Worm (Caenorhabditis elegans) whole organism, L2 larva: ENCODE results near the gene cyp-14A1.
A peak's percentile ranks its signal among the peaks of the same experiment; 100 is the strongest.

Experiments used
- C34F6.9 ChIP-seq: fragments of 150-350 bp; optimal IDR thresholded peaks from 2 replicates; lab custom pipeline; 2014; ENCODE audit warnings: missing biosample characterization, missing genetic modification characterization
- F13H6.1 ChIP-seq: sonication (generic microtip); optimal IDR thresholded peaks from 2 replicates; lab custom pipeline; 2016; ENCODE audit warnings: missing genetic modification characterization, missing compliant biosample characterization
- alr-1 ChIP-seq: fragments of 150-350 bp; optimal IDR thresholded peaks from 2 replicates; lab custom pipeline; 2014; ENCODE audit warnings: missing biosample characterization, missing genetic modification characterization
- aly-2 ChIP-seq: fragments of 150-350 bp; optimal IDR thresholded peaks from 2 replicates; lab custom pipeline; 2014; ENCODE audit warnings: missing biosample characterization, missing genetic modification characterization
- ama-1 ChIP-seq: fragments of 150-350 bp; optimal IDR thresholded peaks from 2 replicates; lab custom pipeline; 2018; ENCODE audit warnings: inconsistent platforms
- blmp-1 ChIP-seq: sonication (generic microtip); optimal IDR thresholded peaks from 2 replicates; lab custom pipeline; 2017; ENCODE audit warnings: missing genetic modification characterization, mild to moderate bottlenecking, missing compliant biosample characterization, antibody characterized with exemption, moderate library complexity; ENCODE audit not compliant: insufficient read depth
- ceh-16 ChIP-seq: fragments of 150-350 bp; optimal IDR thresholded peaks from 2 replicates; lab custom pipeline; 2014; ENCODE audit warnings: missing biosample characterization, missing genetic modification characterization
- ceh-82 ChIP-seq: fragments of 150-350 bp; optimal IDR thresholded peaks from 2 replicates; lab custom pipeline; 2014; ENCODE audit warnings: missing biosample characterization, missing genetic modification characterization
- crh-2 ChIP-seq: sonication (generic microtip); optimal IDR thresholded peaks from 2 replicates; lab custom pipeline; 2017; ENCODE audit warnings: missing biosample characterization, missing genetic modification characterization
- dmd-4 ChIP-seq: sonication (generic microtip); optimal IDR thresholded peaks from 2 replicates; lab custom pipeline; 2017; ENCODE audit warnings: missing biosample characterization, missing genetic modification characterization
- elt-1 ChIP-seq: fragments of 150-350 bp; optimal IDR thresholded peaks from 2 replicates; lab custom pipeline; 2014; ENCODE audit warnings: missing biosample characterization, missing genetic modification characterization
- elt-3 ChIP-seq: sonication (generic microtip); optimal IDR thresholded peaks from 2 replicates; lab custom pipeline; 2017; ENCODE audit warnings: missing biosample characterization, missing genetic modification characterization
- fos-1 ChIP-seq: fragments of 150-350 bp; optimal IDR thresholded peaks from 2 replicates; lab custom pipeline; 2014; ENCODE audit warnings: missing biosample characterization, missing genetic modification characterization
- gmeb-1 ChIP-seq: fragments of 150-350 bp; optimal IDR thresholded peaks from 2 replicates; lab custom pipeline; 2014; ENCODE audit warnings: missing biosample characterization, missing genetic modification characterization
- lin-11 ChIP-seq: fragments of 150-350 bp; sonication (generic microtip); optimal IDR thresholded peaks from 2 replicates; lab custom pipeline; 2014; ENCODE audit warnings: missing biosample characterization, missing genetic modification characterization, inconsistent platforms, mixed read lengths
- lin-39 ChIP-seq: fragments of 150-350 bp; optimal IDR thresholded peaks from 2 replicates; lab custom pipeline; 2014; ENCODE audit warnings: missing biosample characterization, missing genetic modification reagents, missing genetic modification characterization
- lsy-2 ChIP-seq, 2 experiments: fragments of 150-350 bp in 1 of 2; sonication (generic microtip) in 1 of 2; optimal IDR thresholded peaks; 2 replicates each; lab custom pipeline; 2014 to 2017; ENCODE audit warnings: missing biosample characterization in 2 of 2, missing genetic modification characterization in 2 of 2
- nhr-11 ChIP-seq: fragments of 150-350 bp; optimal IDR thresholded peaks from 2 replicates; lab custom pipeline; 2014; ENCODE audit warnings: missing biosample characterization, missing genetic modification characterization
- nhr-12 ChIP-seq: fragments of 150-350 bp; optimal IDR thresholded peaks from 2 replicates; lab custom pipeline; 2014; ENCODE audit warnings: missing biosample characterization, missing genetic modification characterization
- nhr-21 ChIP-seq: fragments of 150-350 bp; optimal IDR thresholded peaks from 2 replicates; lab custom pipeline; 2014; ENCODE audit warnings: missing biosample characterization, missing genetic modification characterization
- nhr-23 ChIP-seq: fragments of 150-350 bp; optimal IDR thresholded peaks from 2 replicates; lab custom pipeline; 2014; ENCODE audit warnings: missing biosample characterization, missing genetic modification reagents, missing genetic modification characterization
- nhr-25 ChIP-seq: fragments of 150-350 bp; sonication (generic microtip); optimal IDR thresholded peaks from 3 replicates; lab custom pipeline; 2014; ENCODE audit warnings: missing biosample characterization, missing genetic modification characterization
- nhr-6 ChIP-seq: fragments of 150-350 bp; optimal IDR thresholded peaks from 2 replicates; lab custom pipeline; 2014; ENCODE audit warnings: missing biosample characterization, missing genetic modification characterization
- peb-1 ChIP-seq: fragments of 150-350 bp; optimal IDR thresholded peaks from 2 replicates; lab custom pipeline; 2014; ENCODE audit warnings: missing biosample characterization, missing genetic modification characterization
- sem-4 ChIP-seq: fragments of 150-350 bp; optimal IDR thresholded peaks from 2 replicates; lab custom pipeline; 2014; ENCODE audit warnings: missing biosample characterization, missing genetic modification reagents, missing genetic modification characterization
- sma-9 ChIP-seq, 2 experiments: fragments of 150-350 bp in 1 of 2; sonication (generic microtip) in 1 of 2; optimal IDR thresholded peaks; 2 replicates each; lab custom pipeline; 2014 to 2016; ENCODE audit warnings: missing genetic modification characterization in 2 of 2, mild to moderate bottlenecking in 1 of 2, missing biosample characterization in 1 of 2, missing compliant biosample characterization in 1 of 2, missing genetic modification reagents in 1 of 2, moderate library complexity in 1 of 2
- snpc-4 ChIP-seq: fragments of 150-350 bp; optimal IDR thresholded peaks from 2 replicates; lab custom pipeline; 2014; ENCODE audit warnings: missing biosample characterization, missing genetic modification characterization
- unc-39 ChIP-seq: fragments of 150-350 bp; optimal IDR thresholded peaks from 2 replicates; lab custom pipeline; 2014; ENCODE audit warnings: missing biosample characterization, missing genetic modification characterization
- unc-55 ChIP-seq: fragments of 150-350 bp; sonication (generic microtip); optimal IDR thresholded peaks from 3 replicates; lab custom pipeline; 2014; ENCODE audit warnings: missing biosample characterization, missing genetic modification reagents, missing genetic modification characterization
- ztf-1 ChIP-seq: fragments of 200-800 bp; sonication (Bioruptor generic); conservative IDR thresholded peaks from 2 replicates; pipeline ENCODE4 v1.3.6; 2022; ENCODE audit warnings: missing genetic modification characterization, missing compliant biosample characterization
- ztf-4 ChIP-seq: fragments of 150-350 bp; optimal IDR thresholded peaks from 2 replicates; lab custom pipeline; 2014; ENCODE audit warnings: missing biosample characterization, missing genetic modification characterization

cyp-14A1 gene

DNA sequence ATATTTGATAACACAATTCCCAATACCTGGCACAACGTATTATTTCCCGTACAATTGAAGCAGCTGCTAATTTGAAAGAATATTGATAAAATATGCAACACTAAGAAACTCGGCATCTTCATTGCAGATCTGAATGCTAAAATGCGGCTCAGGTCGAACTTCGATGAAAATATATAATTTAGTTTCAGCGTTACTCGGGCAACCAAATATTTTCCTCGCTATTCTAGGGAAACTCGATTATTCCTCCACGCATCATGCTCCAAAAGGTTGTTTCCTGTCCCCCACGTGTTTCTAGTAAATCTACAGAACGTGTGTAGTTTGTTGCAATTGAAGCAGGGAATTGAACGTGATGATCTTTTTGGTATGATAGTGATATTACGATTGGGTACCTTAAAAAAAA, 18.1 kb downstream of the cyp-14A1 start:
- TF ChIP-seq lin-39 (tag; lab: Kevin White, UChicago) (no peak), elt-3 (tag; lab: Kevin White, UChicago) (no peak), ztf-4 (tag; lab: Kevin White, UChicago) (no peak), alr-1 (tag; lab: Kevin White, UChicago) (no peak), dmd-4 (no peak), ceh-82 (no peak), peb-1 (tag; lab: Kevin White, UChicago) (no peak), ztf-1 (GFP tag; lab: Robert Waterston, UW) (no peak), nhr-11 (tag; lab: Kevin White, UChicago) (no peak), sem-4 (tag; lab: Kevin White, UChicago) (no peak), nhr-6 (tag; lab: Kevin White, UChicago) (no peak), unc-39 (tag; lab: Kevin White, UChicago) (no peak), F13H6.1 (tag; lab: Kevin White, UChicago) (no peak)

DNA sequence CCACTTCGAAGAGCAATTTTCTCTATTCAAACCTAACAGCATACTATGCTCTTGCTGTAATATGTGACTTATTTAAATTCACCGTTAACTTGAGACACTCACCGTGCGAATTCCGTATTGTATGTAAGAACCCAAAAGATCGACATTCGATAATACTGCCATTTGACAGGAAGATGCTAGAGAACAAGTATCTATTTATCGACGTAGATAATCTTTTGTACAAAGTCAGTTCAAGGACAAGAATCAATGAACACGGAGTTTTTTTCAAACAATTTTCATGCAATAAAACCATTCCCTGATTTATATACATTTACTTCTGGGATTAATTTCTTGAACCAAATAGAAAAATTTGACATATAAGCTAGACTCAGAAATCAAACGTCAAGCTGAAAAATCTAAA, 18.9 kb downstream of the cyp-14A1 start, which contains the start of gene K08H2.7:
Gene K08H2.7, minus strand, starts transcription at position 173 of the 400 bp plus-strand sequence.
- TF ChIP-seq nhr-23 (tag; lab: Kevin White, UChicago) (peak; percentile 43), peb-1 (tag; lab: Kevin White, UChicago) (no peak), fos-1 (tag; lab: Kevin White, UChicago) (no peak), ceh-16 (tag; lab: Kevin White, UChicago) (peak; percentile 23), sma-9 (GFP tag; optimal IDR thresholded peaks at IDR 0.05; lab: Kevin White, UChicago) (peak; percentile 81), sma-9 (tag; optimal IDR thresholded peaks at IDR 0.05; lab: Kevin White, UChicago) (no peak), crh-2 (no peak), nhr-25 (tag; lab: Kevin White, UChicago) (peak; percentile 55), elt-1 (tag; lab: Kevin White, UChicago) (peak; percentile 91)

DNA sequence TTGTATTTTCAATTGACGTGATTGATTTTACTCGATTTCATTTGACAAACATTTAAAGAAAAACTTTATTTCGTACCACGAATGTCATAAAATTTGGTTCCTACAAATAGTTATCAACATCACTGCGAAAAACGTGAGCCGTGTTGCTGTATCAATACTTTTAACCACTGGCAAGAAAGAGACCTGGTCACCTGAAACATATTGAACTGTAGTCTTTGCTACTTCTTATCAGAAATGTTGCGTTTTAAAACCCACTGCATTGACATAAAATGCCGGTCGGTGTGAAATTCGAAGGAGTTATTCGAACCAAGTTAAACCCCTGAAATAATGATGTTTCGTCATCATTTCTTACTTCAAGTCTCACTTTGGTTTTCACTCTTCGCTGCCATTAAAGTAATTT, 19.5 kb downstream of the cyp-14A1 start:
- TF ChIP-seq gmeb-1 (tag; lab: Kevin White, UChicago), result peak; percentile 14
- peak; percentile 44 for TF ChIP-seq sma-9 (GFP tag; optimal IDR thresholded peaks at IDR 0.05; lab: Kevin White, UChicago)
- TF ChIP-seq sma-9 (tag; optimal IDR thresholded peaks at IDR 0.05; lab: Kevin White, UChicago), result no peak
- no peak for TF ChIP-seq snpc-4 (tag; lab: Kevin White, UChicago)
- TF ChIP-seq alr-1 (tag; lab: Kevin White, UChicago), result no peak
- TF ChIP-seq ceh-16 (tag; lab: Kevin White, UChicago), result no peak
- peak; percentile 26 for TF ChIP-seq fos-1 (tag; lab: Kevin White, UChicago)

DNA sequence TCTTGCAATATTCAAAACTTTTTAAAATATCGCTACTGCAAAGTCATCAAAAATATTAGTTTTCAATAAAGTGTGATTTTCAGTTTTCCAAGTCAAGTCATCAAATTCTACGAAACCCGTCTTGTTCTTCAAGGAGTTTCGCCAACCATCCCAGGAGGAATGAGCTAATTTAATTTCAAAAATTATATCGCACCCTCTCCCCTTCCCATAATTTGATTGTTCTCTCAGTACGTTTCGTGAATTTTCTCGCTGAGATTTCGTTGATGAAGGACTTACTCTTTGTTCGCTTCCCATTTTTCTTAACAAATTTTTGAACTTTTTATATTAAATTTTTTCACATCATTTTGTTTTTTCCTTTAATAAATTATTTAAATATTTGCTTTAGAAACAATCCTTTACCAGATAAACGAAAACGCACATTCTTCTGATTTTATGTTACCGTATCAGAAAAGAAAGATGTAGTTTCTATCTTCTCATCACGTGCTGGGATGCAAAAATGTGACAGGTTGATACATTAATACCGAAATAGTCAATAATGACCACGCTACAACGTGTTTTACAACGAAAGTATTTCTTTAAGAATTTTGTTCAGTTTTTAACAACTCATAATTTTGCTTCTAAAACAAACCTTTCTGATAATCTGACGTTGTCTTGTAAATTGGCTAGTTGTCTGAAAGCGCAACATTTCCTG, 20.3 kb downstream of the cyp-14A1 start:
- TF ChIP-seq unc-55 (GFP tag; lab: Kevin White, UChicago) (no peak), lsy-2 (tag; optimal IDR thresholded peaks at IDR 0.05; lab: Kevin White, UChicago) (no peak), C34F6.9 (tag; lab: Kevin White, UChicago) (no peak), elt-1 (tag; lab: Kevin White, UChicago) (no peak), nhr-12 (no peak), blmp-1 (tag; lab: Kevin White, UChicago) (no peak), nhr-21 (tag; lab: Kevin White, UChicago) (peak; percentile 48), sma-9 (GFP tag; optimal IDR thresholded peaks at IDR 0.05; lab: Kevin White, UChicago) (peak; percentile 48), sma-9 (tag; optimal IDR thresholded peaks at IDR 0.05; lab: Kevin White, UChicago) (no peak), aly-2 (tag; lab: Kevin White, UChicago) (no peak), nhr-23 (tag; lab: Kevin White, UChicago) (no peak), alr-1 (tag; lab: Kevin White, UChicago) (no peak), ama-1 (lab: Kevin White, UChicago) (no peak), nhr-25 (tag; lab: Kevin White, UChicago) (peak; percentile 59)

DNA sequence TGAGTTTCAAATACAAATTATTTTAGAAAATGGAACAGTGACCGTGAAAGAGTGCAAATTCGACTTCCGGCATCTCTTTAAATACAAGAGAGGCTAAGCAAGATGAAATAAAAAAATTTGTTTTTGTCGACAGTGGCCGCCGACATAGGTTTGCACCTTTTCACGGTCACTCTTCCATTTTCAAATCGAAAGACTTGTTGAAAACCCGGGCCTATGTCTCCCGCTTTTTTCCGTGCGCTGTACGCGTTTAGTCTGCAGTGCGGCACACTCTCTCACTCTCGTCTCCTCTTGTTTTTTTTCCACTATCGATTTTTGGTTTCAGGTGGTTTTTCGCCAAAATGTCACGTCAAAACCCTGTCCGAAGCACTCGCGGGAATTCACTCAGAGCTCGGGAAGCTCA, 22.1 kb downstream of the cyp-14A1 start, which contains the start of gene hpl-1:
Gene hpl-1, plus strand, starts transcription at position 301 of the 400 bp plus-strand sequence.
- peak; percentile 25 for TF ChIP-seq lin-11 (tag; lab: Kevin White, UChicago)
- no peak for TF ChIP-seq fos-1 (tag; lab: Kevin White, UChicago)
- TF ChIP-seq, all 48 proteins: peak for 1
